Fruit fly (Drosophila melanogaster) whole organism, embryonic: ENCODE measurements around the gene Obp99c.

ENCODE experiments used
- Ada2b ChIP-seq: fragments of 200-800 bp; sonication (Bioruptor generic); IDR thresholded peaks from 2 replicates; pipeline ENCODE4 v1.3.6; 2022; ENCODE audit warnings: missing biosample characterization, missing genetic modification characterization
- Atf3 ChIP-seq: fragments of 200-800 bp; sonication (Bioruptor generic); optimal IDR thresholded peaks from 3 replicates; lab custom pipeline; 2016; ENCODE audit warnings: missing biosample characterization, missing genetic modification characterization
- Blimp-1 ChIP-seq: fragments of 200-800 bp; sonication (Bioruptor generic); optimal IDR thresholded peaks from 3 replicates; lab custom pipeline; 2018; ENCODE audit warnings: missing biosample characterization, missing genetic modification characterization, mild to moderate bottlenecking, moderate library complexity, missing genetic modification reagents
- CG10274 ChIP-seq: fragments of 200-800 bp; sonication (Bioruptor generic); optimal IDR thresholded peaks from 3 replicates; lab custom pipeline; 2017; ENCODE audit warnings: missing biosample characterization, mild to moderate bottlenecking, missing genetic modification characterization
- CG12391 ChIP-seq: fragments of 200-800 bp; sonication (Bioruptor generic); optimal IDR thresholded peaks from 3 replicates; lab custom pipeline; 2018; ENCODE audit warnings: missing biosample characterization, mild to moderate bottlenecking, missing genetic modification characterization, moderate library complexity
- CG13123 ChIP-seq: fragments of 200-800 bp; sonication (Bioruptor generic); optimal IDR thresholded peaks from 2 replicates; lab custom pipeline; 2016; ENCODE audit warnings: missing biosample characterization, missing genetic modification characterization
- CG15073 ChIP-seq: fragments of 200-800 bp; sonication (Bioruptor generic); optimal IDR thresholded peaks from 2 replicates; lab custom pipeline; 2016; ENCODE audit warnings: missing biosample characterization, missing genetic modification characterization
- CG15514 ChIP-seq: fragments of 200-800 bp; sonication (Bioruptor generic); optimal IDR thresholded peaks from 3 replicates; lab custom pipeline; 2017; ENCODE audit warnings: missing biosample characterization, missing genetic modification characterization, mild to moderate bottlenecking, moderate library complexity, missing genetic modification reagents
- CG1603 ChIP-seq: fragments of 200-800 bp; sonication (Bioruptor generic); optimal IDR thresholded peaks from 2 replicates; lab custom pipeline; 2019; ENCODE audit warnings: missing biosample characterization, mild to moderate bottlenecking, missing genetic modification characterization, moderate library complexity
- CG17829 ChIP-seq: fragments of 200-800 bp; optimal IDR thresholded peaks from 2 replicates; lab custom pipeline; 2019; ENCODE audit warnings: missing biosample characterization, mild to moderate bottlenecking, missing genetic modification characterization, moderate library complexity
- CG18262 ChIP-seq: fragments of 200-800 bp; optimal IDR thresholded peaks from 3 replicates; lab custom pipeline; 2019; ENCODE audit warnings: missing biosample characterization, mild to moderate bottlenecking, missing genetic modification characterization, moderate library complexity
- CG2889 ChIP-seq: fragments of 200-800 bp; sonication (Bioruptor generic); IDR thresholded peaks from 3 replicates; pipeline ENCODE4 v1.3.6; 2022; ENCODE audit warnings: missing biosample characterization, missing genetic modification characterization
- CG32772 ChIP-seq: fragments of 200-800 bp; sonication (Bioruptor generic); IDR thresholded peaks from 2 replicates; pipeline ENCODE4 v1.3.6; 2022; ENCODE audit warnings: missing biosample characterization, missing genetic modification characterization
- CG4424 ChIP-seq: fragments of 200-800 bp; sonication (Bioruptor generic); optimal IDR thresholded peaks from 3 replicates; lab custom pipeline; 2016; ENCODE audit warnings: missing biosample characterization, missing genetic modification characterization
- CG6175 ChIP-seq: fragments of 200-800 bp; sonication (Bioruptor generic); IDR thresholded peaks from 3 replicates; pipeline ENCODE4 v1.3.6; 2022; ENCODE audit warnings: missing biosample characterization, missing genetic modification characterization
- CG6272 ChIP-seq: fragments of 200-800 bp; sonication (Bioruptor generic); IDR thresholded peaks from 2 replicates; pipeline ENCODE4 v1.3.6; 2022; ENCODE audit warnings: missing biosample characterization, missing genetic modification characterization
- CG6689 ChIP-seq: fragments of 200-800 bp; sonication (Bioruptor generic); IDR thresholded peaks from 2 replicates; pipeline ENCODE4 v1.3.6; 2022; ENCODE audit warnings: missing biosample characterization, missing genetic modification characterization
- CG7357 ChIP-seq: fragments of 200-800 bp; sonication (Bioruptor generic); IDR thresholded peaks from 3 replicates; pipeline ENCODE4 v1.3.6; 2022; ENCODE audit warnings: missing biosample characterization, missing genetic modification characterization
- CG7839 ChIP-seq: fragments of 200-800 bp; sonication (Bioruptor generic); optimal IDR thresholded peaks from 3 replicates; lab custom pipeline; 2018; ENCODE audit warnings: missing biosample characterization, mild to moderate bottlenecking, missing genetic modification characterization, moderate library complexity
- CG8765 ChIP-seq: fragments of 200-800 bp; sonication (Bioruptor generic); IDR thresholded peaks from 2 replicates; pipeline ENCODE4 v1.3.6; 2022; ENCODE audit warnings: missing biosample characterization, missing genetic modification characterization
- CHES-1-like ChIP-seq: fragments of 200-800 bp; sonication (Bioruptor generic); optimal IDR thresholded peaks from 2 replicates; lab custom pipeline; 2016; ENCODE audit warnings: missing biosample characterization, missing genetic modification characterization
- D ChIP-seq, 2 experiments: fragments of 200-800 bp in 1 of 2; fragments of >200 bp in 1 of 2; sonication (Bioruptor generic) in 1 of 2; optimal IDR thresholded peaks; 2 replicates in 1 of 2; 3 replicates in 1 of 2; lab custom pipeline; 2017; ENCODE audit warnings: mild to moderate bottlenecking in 1 of 2, missing biosample characterization in 1 of 2, missing genetic modification characterization in 1 of 2, missing genetic modification reagents in 1 of 2
- Dll ChIP-seq: fragments of 200-800 bp; sonication (Bioruptor generic); IDR thresholded peaks from 4 replicates; pipeline ENCODE4 v1.3.6; 2022; ENCODE audit warnings: missing biosample characterization, missing genetic modification characterization; ENCODE audit not compliant: partially characterized antibody
- Fer2 ChIP-seq: fragments of 200-800 bp; sonication (Bioruptor generic); optimal IDR thresholded peaks from 2 replicates; lab custom pipeline; 2018; ENCODE audit warnings: missing biosample characterization, mild to moderate bottlenecking, missing genetic modification characterization, moderate library complexity
- Hey ChIP-seq: fragments of 200-800 bp; sonication (Bioruptor generic); optimal IDR thresholded peaks from 3 replicates; lab custom pipeline; 2018; ENCODE audit warnings: missing biosample characterization, mild to moderate bottlenecking, missing genetic modification characterization
- Hr78 ChIP-seq, 2 experiments: fragments of 200-800 bp in 1 of 2; fragments of >200 bp in 1 of 2; sonication (Bioruptor generic) in 1 of 2; optimal IDR thresholded peaks; 2 replicates each; lab custom pipeline; 2017 to 2019; ENCODE audit warnings: missing biosample characterization in 2 of 2, missing genetic modification characterization in 2 of 2, mild to moderate bottlenecking in 1 of 2, moderate library complexity in 1 of 2
- Hsf ChIP-seq: fragments of 200-800 bp; sonication (Bioruptor generic); optimal IDR thresholded peaks from 3 replicates; lab custom pipeline; 2016; ENCODE audit warnings: missing biosample characterization, missing genetic modification characterization
- MBD-R2 ChIP-seq: fragments of 200-800 bp; sonication (Bioruptor generic); IDR thresholded peaks from 2 replicates; pipeline ENCODE4 v1.3.6; 2022; ENCODE audit warnings: missing biosample characterization, missing genetic modification characterization
- Med ChIP-seq: fragments of 200-800 bp; sonication (Bioruptor generic); peaks from one replicate; lab custom pipeline; 2016; ENCODE audit warnings: missing biosample characterization, missing genetic modification characterization, mild to moderate bottlenecking, inconsistent platforms, moderate library complexity
- Myb ChIP-seq: fragments of 200-800 bp; sonication (Bioruptor generic); optimal IDR thresholded peaks from 2 replicates; lab custom pipeline; 2016; ENCODE audit warnings: missing biosample characterization, missing genetic modification characterization
- Nf-YB ChIP-seq: fragments of 200-800 bp; sonication (Bioruptor generic); optimal IDR thresholded peaks from 3 replicates; lab custom pipeline; 2019; ENCODE audit warnings: missing biosample characterization, mild to moderate bottlenecking, missing genetic modification characterization, moderate library complexity
- Oaz ChIP-seq: fragments of 200-800 bp; sonication (Bioruptor generic); IDR thresholded peaks from 2 replicates; pipeline ENCODE4 v1.3.6; 2022; ENCODE audit warnings: missing biosample characterization, missing genetic modification characterization
- Taf1 ChIP-seq: fragments of 200-800 bp; sonication (Bioruptor generic); IDR thresholded peaks from 2 replicates; pipeline ENCODE4 v1.3.6; 2022; ENCODE audit warnings: missing biosample characterization, missing genetic modification characterization
- Xrp1 ChIP-seq: fragments of 200-800 bp; sonication (Bioruptor generic); IDR thresholded peaks from 2 replicates; pipeline ENCODE4 v1.3.6; 2022; ENCODE audit warnings: missing biosample characterization, missing genetic modification characterization
- cato ChIP-seq: fragments of 200-800 bp; sonication (Bioruptor generic); optimal IDR thresholded peaks from 2 replicates; lab custom pipeline; 2016; ENCODE audit warnings: missing biosample characterization, missing genetic modification characterization, borderline replicate concordance
- chif ChIP-seq, 2 experiments: fragments of 200-800 bp; sonication (Bioruptor generic); optimal IDR thresholded peaks; 3 replicates each; lab custom pipeline; 2016; ENCODE audit warnings: missing biosample characterization in 2 of 2, missing genetic modification characterization in 2 of 2
- ci ChIP-seq: fragments of 200-800 bp; sonication (Bioruptor generic); IDR thresholded peaks from 3 replicates; pipeline ENCODE4 v1.3.6; 2022; ENCODE audit warnings: missing biosample characterization, missing genetic modification characterization
- dan ChIP-seq: fragments of 200-800 bp; sonication (Bioruptor generic); IDR thresholded peaks from 2 replicates; pipeline ENCODE4 v1.3.6; 2022; ENCODE audit warnings: missing biosample characterization, missing genetic modification characterization
- emc ChIP-seq: fragments of 200-800 bp; sonication (Bioruptor generic); optimal IDR thresholded peaks from 2 replicates; lab custom pipeline; 2016; ENCODE audit warnings: missing biosample characterization, missing genetic modification characterization
- fd3F ChIP-seq: fragments of 200-800 bp; sonication (Bioruptor generic); optimal IDR thresholded peaks from 2 replicates; lab custom pipeline; 2018; ENCODE audit warnings: missing biosample characterization, mild to moderate bottlenecking, missing genetic modification characterization, moderate library complexity
- gcm2 ChIP-seq: fragments of 200-800 bp; sonication (Bioruptor generic); optimal IDR thresholded peaks from 2 replicates; lab custom pipeline; 2016; ENCODE audit warnings: missing biosample characterization, missing genetic modification characterization
- h ChIP-seq: fragments of >200 bp; optimal IDR thresholded peaks from 2 replicates; lab custom pipeline; 2017
- her ChIP-seq: fragments of 200-800 bp; sonication (Bioruptor generic); optimal IDR thresholded peaks from 2 replicates; lab custom pipeline; 2016; ENCODE audit warnings: missing biosample characterization, missing genetic modification characterization
- kay ChIP-seq: fragments of 200-800 bp; sonication (Bioruptor generic); optimal IDR thresholded peaks from 2 replicates; lab custom pipeline; 2016; ENCODE audit warnings: missing biosample characterization, missing genetic modification characterization
- onecut ChIP-seq: fragments of 200-800 bp; sonication (Bioruptor generic); IDR thresholded peaks from 2 replicates; pipeline ENCODE4 v1.3.6; 2022; ENCODE audit warnings: missing biosample characterization, missing genetic modification characterization
- pan ChIP-seq, 4 experiments: fragments of >200 bp in 3 of 4; fragments of 200-800 bp in 1 of 4; sonication (Bioruptor generic) in 1 of 4; optimal IDR thresholded peaks in 3 of 4; IDR thresholded peaks in 1 of 4; 2 replicates each; pipeline versions ENCODE4 v1.3.6 to Lab custom; 2017 to 2022; ENCODE audit warnings: missing biosample characterization in 2 of 4, missing genetic modification characterization in 2 of 4, mixed read lengths in 1 of 4
- ro ChIP-seq: fragments of 200-800 bp; sonication (Bioruptor generic); IDR thresholded peaks from 2 replicates; pipeline ENCODE4 v1.3.6; 2022; ENCODE audit warnings: missing biosample characterization, missing genetic modification characterization
- row ChIP-seq: fragments of 200-800 bp; sonication (Bioruptor generic); IDR thresholded peaks from 3 replicates; pipeline ENCODE4 v1.3.6; 2022; ENCODE audit warnings: missing biosample characterization, missing genetic modification characterization
- sd ChIP-seq: fragments of 200-800 bp; sonication (Bioruptor generic); optimal IDR thresholded peaks from 3 replicates; lab custom pipeline; 2018; ENCODE audit warnings: missing biosample characterization, mild to moderate bottlenecking, missing genetic modification characterization, moderate library complexity
- sisA ChIP-seq: fragments of 200-800 bp; sonication (Bioruptor generic); IDR thresholded peaks from 2 replicates; pipeline ENCODE4 v1.3.6; 2022; ENCODE audit warnings: missing biosample characterization, missing genetic modification characterization

Gene Obp99c

DNA sequence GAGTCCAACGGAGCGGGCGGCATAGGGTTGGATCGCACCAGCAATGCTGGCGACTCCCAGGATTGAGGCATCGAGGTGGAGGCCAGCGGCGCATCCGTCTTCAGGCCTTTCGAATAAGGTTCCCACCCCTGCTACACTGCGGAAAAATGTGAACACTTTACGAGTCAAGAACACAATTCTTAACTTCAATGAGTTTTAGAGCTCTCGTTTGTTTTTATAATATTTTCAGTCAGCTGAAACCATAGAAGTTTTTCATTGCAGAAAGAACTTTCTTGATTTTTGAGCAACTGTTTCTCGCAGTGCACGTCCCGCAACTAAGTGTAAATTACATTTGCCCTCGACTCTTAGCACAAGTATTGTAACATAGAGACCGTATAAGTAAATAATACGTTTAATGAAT, 7.2 kb upstream of the Obp99c start (continued):
- no peak for TF ChIP-seq gcm2 (GFP tag; lab: Kevin White, UChicago)
- TF ChIP-seq her (GFP tag; lab: Kevin White, UChicago): no peak
- no peak for TF ChIP-seq Oaz (GFP tag; lab: Robert Waterston, UW)
- TF ChIP-seq CG18262 (tag; lab: Kevin White, UChicago): peak; percentile 38
- no peak for TF ChIP-seq CG6175 (GFP tag; lab: Robert Waterston, UW)
- no peak for TF ChIP-seq Hr78 (GFP tag; optimal IDR thresholded peaks at IDR 0.05; lab: Kevin White, UChicago)
- no peak for TF ChIP-seq Hsf
- TF ChIP-seq MBD-R2 (GFP tag; lab: Robert Waterston, UW): no peak
- TF ChIP-seq onecut: no peak
- TF ChIP-seq Atf3 (GFP tag; lab: Kevin White, UChicago): peak; percentile 10
- no peak for TF ChIP-seq Myb (GFP tag; lab: Kevin White, UChicago)
- TF ChIP-seq cato (GFP tag; lab: Kevin White, UChicago): no peak
- TF ChIP-seq CG15073 (GFP tag; lab: Kevin White, UChicago): no peak
- no peak for TF ChIP-seq CG13123
- no peak for TF ChIP-seq CG7357
- TF ChIP-seq CG4424 (GFP tag; lab: Kevin White, UChicago): peak; percentile 36
- TF ChIP-seq row: peak; percentile 33; the same call in 2 of the 3 replicates
- TF ChIP-seq pan (optimal IDR thresholded peaks at IDR 0.05; lab: Kevin White, UChicago): no peak
- TF ChIP-seq pan (GFP tag; optimal IDR thresholded peaks at IDR 0.05 in 1 of 2, IDR thresholded peaks at IDR 0.05 in 1 of 2): no peak
- peak; percentile 37 for TF ChIP-seq CG17829 (tag; lab: Kevin White, UChicago)
- no peak for TF ChIP-seq Hey (tag; lab: Kevin White, UChicago)
- peak; percentile 18; the same call in 1 of the 2 replicates for TF ChIP-seq dan (GFP tag; lab: Robert Waterston, UW)
- peak; percentile 60; the same call in 1 of the 2 replicates for TF ChIP-seq Xrp1 (GFP tag; lab: Robert Waterston, UW)
- TF ChIP-seq CG6272 (GFP tag; lab: Robert Waterston, UW): no peak
- peak; percentile 17 for TF ChIP-seq Nf-YB (GFP tag; lab: Kevin White, UChicago)
- TF ChIP-seq CG12391: peak; percentile 37
- peak; percentile 63 for TF ChIP-seq CG1603 (tag; lab: Kevin White, UChicago)
- TF ChIP-seq sisA (GFP tag; lab: Robert Waterston, UW): peak; percentile 34
- no peak for TF ChIP-seq kay
- TF ChIP-seq sd (tag; lab: Kevin White, UChicago): no peak
- TF ChIP-seq Ada2b (GFP tag; lab: Robert Waterston, UW): 0 out of 2 replicates have a peak, but pooled peaks have one; percentile 7
- 0 out of 2 replicates have a peak, but pooled peaks have one; percentile 20 for TF ChIP-seq CG6689 (GFP tag; lab: Robert Waterston, UW)
- no peak for TF ChIP-seq ro (GFP tag; lab: Robert Waterston, UW)
- no peak for TF ChIP-seq CG15514 (GFP tag; lab: Kevin White, UChicago)
- TF ChIP-seq Blimp-1: peak; percentile 17
- no peak for TF ChIP-seq Fer2 (tag; lab: Kevin White, UChicago)
- TF ChIP-seq Dll (GFP tag; lab: Robert Waterston, UW): no peak
- TF ChIP-seq ci (GFP tag; lab: Robert Waterston, UW): 0 out of 3 replicates have a peak, but pooled peaks have one; percentile 24
- TF ChIP-seq CG2889 (GFP tag; lab: Robert Waterston, UW): no peak
- no peak for TF ChIP-seq CG10274 (GFP tag; lab: Kevin White, UChicago)
- no peak for TF ChIP-seq fd3F (GFP tag; lab: Kevin White, UChicago)
- TF ChIP-seq CG7839 (tag; lab: Kevin White, UChicago): peak; percentile 13
- TF ChIP-seq CG8765 (GFP tag; lab: Robert Waterston, UW): peak; percentile 61; the same call in 1 of the 2 replicates
- no peak for TF ChIP-seq CHES-1-like (GFP tag; lab: Kevin White, UChicago)
- TF ChIP-seq D (optimal IDR thresholded peaks at IDR 0.05; lab: Kevin White, UChicago): no peak
- peak; percentile 11 for TF ChIP-seq D (GFP tag; optimal IDR thresholded peaks at IDR 0.05; lab: Kevin White, UChicago)
- TF ChIP-seq Taf1 (GFP tag; lab: Robert Waterston, UW): no peak
- TF ChIP-seq h (lab: Kevin White, UChicago): no peak
- TF ChIP-seq emc (GFP tag; lab: Kevin White, UChicago): no peak
- 0 out of 2 replicates have a peak, but pooled peaks have one; percentile 25 for TF ChIP-seq CG32772 (GFP tag; lab: Robert Waterston, UW)
- peak; percentile 21 to 50 for TF ChIP-seq chif (GFP tag; optimal IDR thresholded peaks at IDR 0.05; lab: Kevin White, UChicago)
- peak; percentile 68 for TF ChIP-seq Med (GFP tag; lab: Kevin White, UChicago)
